Fruit fly (Drosophila melanogaster): ENCODE data around the gene CG32547.

CG32547 gene

dm6 chrX:18515205-18515921, 36.1 kb upstream of the CG32547 start, which contains the start of the genes Bx and HisRS (continued):
- TF ChIP-seq CG6791 (GFP tag; IDR thresholded peaks at IDR 0.05; ENCODE audit: partially characterized antibody) (no peak), CoRest (tag; optimal IDR thresholded peaks at IDR 0.05) (peak; percentile 16), CG2199 (GFP tag; IDR thresholded peaks at IDR 0.05) (peak; percentile 38; the same call in 1 of the 3 replicates), gro (GFP tag; optimal IDR thresholded peaks at IDR 0.05) (peak; percentile 37), CG8388 (GFP tag; optimal IDR thresholded peaks at IDR 0.05) (no peak), gsb-n (tag; optimal IDR thresholded peaks at IDR 0.05) (no peak), CG10431 (GFP tag; optimal IDR thresholded peaks at IDR 0.05) (no peak), danr (GFP tag; IDR thresholded peaks at IDR 0.05) (no peak), MESR4 (GFP tag; optimal IDR thresholded peaks at IDR 0.05) (peak; percentile 9), CG7745 (tag; optimal IDR thresholded peaks at IDR 0.05) (no peak), zfh1 (GFP tag; IDR thresholded peaks at IDR 0.05) (no peak), Gug (GFP tag; IDR thresholded peaks at IDR 0.05) (peak; percentile 27; the same call in 1 of the 4 replicates), ranshi (GFP tag; IDR thresholded peaks at IDR 0.05) (no peak), CG15073 (GFP tag; optimal IDR thresholded peaks at IDR 0.05) (no peak), btn (GFP tag; optimal IDR thresholded peaks at IDR 0.05) (no peak), CG12769 (tag; optimal IDR thresholded peaks at IDR 0.05) (peak; percentile 27), sens-2 (GFP tag; IDR thresholded peaks at IDR 0.05) (no peak), eyg (GFP tag; optimal IDR thresholded peaks at IDR 0.05) (no peak), br (optimal IDR thresholded peaks at IDR 0.05) (no peak), sens (GFP tag) (peak; percentile 67), pita (GFP tag; optimal IDR thresholded peaks at IDR 0.05) (peak; percentile 77), tio (GFP tag; optimal IDR thresholded peaks at IDR 0.05) (no peak), hth (optimal IDR thresholded peaks at IDR 0.05) (no peak), CG6765 (GFP tag; optimal IDR thresholded peaks at IDR 0.05) (no peak), lola (GFP tag; optimal IDR thresholded peaks at IDR 0.05) (no peak), sima (GFP tag; optimal IDR thresholded peaks at IDR 0.05) (no peak), CG9817 (tag; optimal IDR thresholded peaks at IDR 0.05) (no peak), Sox102F (GFP tag; optimal IDR thresholded peaks at IDR 0.05) (no peak), Mrtf (GFP tag; IDR thresholded peaks at IDR 0.05) (no peak), CG13287 (GFP tag; IDR thresholded peaks at IDR 0.05; ENCODE audit: partially characterized antibody) (peak; percentile 36; the same call in 1 of the 2 replicates), CG31224 (GFP tag; IDR thresholded peaks at IDR 0.05) (no peak), ato (GFP tag; IDR thresholded peaks at IDR 0.05; ENCODE audit: partially characterized antibody) (no peak), Jarid2 (GFP tag; optimal IDR thresholded peaks at IDR 0.05) (no peak), wdn (GFP tag; IDR thresholded peaks at IDR 0.05) (no peak), crol (GFP tag; IDR thresholded peaks at IDR 0.05) (peak; percentile 82), NfI (GFP tag; optimal IDR thresholded peaks at IDR 0.05) (no peak), Ssrp (tag; optimal IDR thresholded peaks at IDR 0.05) (no peak), CG2712 (tag; optimal IDR thresholded peaks at IDR 0.05) (no peak), CG13775 (GFP tag; optimal IDR thresholded peaks at IDR 0.05) (no peak), twi (tag; optimal IDR thresholded peaks at IDR 0.05) (no peak), CG1647 (GFP tag; optimal IDR thresholded peaks at IDR 0.05) (no peak), CG2875 (GFP tag; optimal IDR thresholded peaks at IDR 0.05) (no peak), CG1529 (GFP tag; optimal IDR thresholded peaks at IDR 0.05) (no peak), Side (GFP tag; optimal IDR thresholded peaks at IDR 0.05) (no peak), CG11247 (GFP tag; IDR thresholded peaks at IDR 0.05) (no peak), unc-4 (GFP tag; IDR thresholded peaks at IDR 0.05; ENCODE audit: partially characterized antibody) (no peak), CG1832 (GFP tag; optimal IDR thresholded peaks at IDR 0.05) (no peak), ERR (GFP tag; optimal IDR thresholded peaks at IDR 0.05) (no peak), CG10462 (GFP tag; optimal IDR thresholded peaks at IDR 0.05) (no peak), sna (GFP tag; IDR thresholded peaks at IDR 0.05; ENCODE audit: partially characterized antibody) (no peak)

All from whole organism, embryonic.